Fruit fly (Drosophila melanogaster) whole organism, pupa: ENCODE measurements around the gene twit.

Experiments used
- CG14655 ChIP-seq: fragments of 200-800 bp; sonication (Bioruptor generic); optimal IDR thresholded peaks from 3 replicates; lab custom pipeline; 2017; ENCODE audit warnings: mild to moderate bottlenecking, missing biosample characterization, missing genetic modification reagents, missing genetic modification characterization
- CG34367 ChIP-seq: fragments of 200-800 bp; sonication (Bioruptor generic); optimal IDR thresholded peaks from 2 replicates; lab custom pipeline; 2018; ENCODE audit warnings: missing biosample characterization, mild to moderate bottlenecking, missing genetic modification characterization
- Pif1B ChIP-seq: fragments of 200-800 bp; sonication (Bioruptor generic); optimal IDR thresholded peaks from 3 replicates; lab custom pipeline; 2016; ENCODE audit warnings: missing biosample characterization, missing genetic modification characterization
- fd96Ca ChIP-seq: fragments of 200-800 bp; sonication (Bioruptor generic); IDR thresholded peaks from 3 replicates; pipeline ENCODE4 v1.3.6; 2022; ENCODE audit warnings: missing biosample characterization, missing genetic modification characterization

dm6 chr2L:20844381-20844780 is 8.0 kb upstream of the twit start:
- TF ChIP-seq Pif1B (no peak), CG34367 (tag; lab: Kevin White, UChicago) (no peak), CG14655 (GFP tag; lab: Kevin White, UChicago) (peak; percentile 44), fd96Ca (GFP tag; lab: Robert Waterston, UW) (no peak)
